Worm (Caenorhabditis elegans): ENCODE results near the gene grsp-2.

DNA sequence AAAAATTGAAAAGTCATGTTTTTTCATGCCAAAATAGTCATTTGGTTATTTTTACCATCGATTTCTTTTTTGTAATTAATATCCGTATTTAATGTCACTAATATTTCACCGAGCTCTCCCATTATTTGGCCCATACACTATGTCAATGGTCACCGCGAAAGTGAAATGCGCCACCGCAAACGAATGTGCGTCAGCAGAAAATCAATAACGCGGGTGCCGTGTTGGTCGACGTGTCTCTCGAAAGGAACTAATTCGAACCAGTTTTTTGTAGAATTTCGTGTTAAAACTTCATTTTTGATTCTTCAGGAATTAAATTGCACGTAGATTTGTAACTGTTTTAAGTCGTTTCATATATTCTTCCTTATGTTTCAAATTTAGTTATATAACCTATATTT, 10.5 kb downstream of the grsp-2 start:
- TF ChIP-seq fkh-10 (GFP tag; optimal IDR thresholded peaks at IDR 0.05): no peak
- TF ChIP-seq aha-1 (tag): peak; percentile 90
- TF ChIP-seq pqm-1 (tag; optimal IDR thresholded peaks at IDR 0.05): no peak
- no peak for TF ChIP-seq F49E8.2 (tag; optimal IDR thresholded peaks at IDR 0.05; ENCODE audit: borderline replicate concordance)
- peak in 1 of 2 experiments; percentile 50 for TF ChIP-seq lsy-2 (tag; optimal IDR thresholded peaks at IDR 0.05)
- no peak for TF ChIP-seq D1046.2 (GFP tag; IDR thresholded peaks at IDR 0.05)
- TF ChIP-seq dpl-1 (GFP tag; optimal IDR thresholded peaks at IDR 0.05): peak; percentile 44
- TF ChIP-seq pha-4 (GFP tag; IDR thresholded peaks at IDR 0.05): no peak
- no peak for TF ChIP-seq pha-4 (tag; optimal IDR thresholded peaks at IDR 0.05)
- no peak for TF ChIP-seq egl-27 (tag; optimal IDR thresholded peaks at IDR 0.05)
- TF ChIP-seq ama-1 (optimal IDR thresholded peaks at IDR 0.05): no peak
- TF ChIP-seq tra-1 (GFP tag; IDR thresholded peaks at IDR 0.05): no peak

Data from whole organism, L4 larva.